Fruit fly (Drosophila melanogaster) whole organism, prepupa: ENCODE measurements around the gene Mettl4.

Experiments
- CG10669 ChIP-seq: fragments of 200-800 bp; sonication (Bioruptor generic); optimal IDR thresholded peaks from 3 replicates; lab custom pipeline; 2018; ENCODE audit warnings: missing biosample characterization, mild to moderate bottlenecking, missing genetic modification characterization, moderate library complexity
- CG11762 ChIP-seq: fragments of 200-800 bp; sonication (Bioruptor generic); optimal IDR thresholded peaks from 3 replicates; lab custom pipeline; 2016; ENCODE audit warnings: missing biosample characterization, missing genetic modification characterization; ENCODE audit not compliant: insufficient read depth
- CG15336 ChIP-seq: fragments of 200-800 bp; sonication (Bioruptor generic); IDR thresholded peaks from 2 replicates; pipeline ENCODE4 v1.3.6; 2022; ENCODE audit warnings: missing biosample characterization, missing genetic modification characterization
- CG1621 ChIP-seq: fragments of 200-800 bp; sonication (Bioruptor generic); optimal IDR thresholded peaks from 3 replicates; lab custom pipeline; 2018; ENCODE audit warnings: missing biosample characterization, mild to moderate bottlenecking, missing genetic modification characterization
- CG16779 ChIP-seq: fragments of 200-800 bp; sonication (Bioruptor generic); optimal IDR thresholded peaks from 3 replicates; lab custom pipeline; 2017; ENCODE audit warnings: missing biosample characterization, mild to moderate bottlenecking, missing genetic modification characterization
- CG3032 ChIP-seq: fragments of 200-800 bp; optimal IDR thresholded peaks from 2 replicates; lab custom pipeline; 2019; ENCODE audit warnings: missing biosample characterization, mild to moderate bottlenecking, missing genetic modification characterization, moderate library complexity
- CG34406 ChIP-seq: fragments of 200-800 bp; sonication (Bioruptor generic); optimal IDR thresholded peaks from 3 replicates; lab custom pipeline; 2016; ENCODE audit warnings: missing biosample characterization, missing genetic modification characterization
- CG6163 ChIP-seq: fragments of 200-800 bp; sonication (Bioruptor generic); IDR thresholded peaks from 3 replicates; pipeline ENCODE4 v1.3.6; 2022; ENCODE audit warnings: missing biosample characterization, missing genetic modification characterization
- CG6276 ChIP-seq: fragments of 200-800 bp; sonication (Bioruptor generic); optimal IDR thresholded peaks from 2 replicates; lab custom pipeline; 2017; ENCODE audit warnings: missing biosample characterization, mild to moderate bottlenecking, missing genetic modification characterization
- CG6792 ChIP-seq: fragments of 200-800 bp; sonication (Bioruptor generic); optimal IDR thresholded peaks from 3 replicates; lab custom pipeline; 2016; ENCODE audit warnings: missing biosample characterization, missing genetic modification characterization
- CG6808 ChIP-seq: fragments of 200-800 bp; sonication (Bioruptor generic); optimal IDR thresholded peaks from 3 replicates; lab custom pipeline; 2017; ENCODE audit warnings: missing biosample characterization, missing genetic modification characterization, mild to moderate bottlenecking, moderate library complexity, missing genetic modification reagents
- CG8319 ChIP-seq: fragments of 200-800 bp; sonication (Bioruptor generic); optimal IDR thresholded peaks from 3 replicates; lab custom pipeline; 2016; ENCODE audit warnings: missing biosample characterization, missing genetic modification characterization
- CG9139 ChIP-seq: fragments of 200-800 bp; sonication (Bioruptor generic); optimal IDR thresholded peaks from 3 replicates; lab custom pipeline; 2017; ENCODE audit warnings: missing biosample characterization, mild to moderate bottlenecking, missing genetic modification characterization
- Ets96B ChIP-seq: fragments of 200-800 bp; optimal IDR thresholded peaks from 2 replicates; lab custom pipeline; 2019; ENCODE audit warnings: missing biosample characterization, mild to moderate bottlenecking, missing genetic modification characterization, moderate library complexity
- Met ChIP-seq: fragments of 200-800 bp; sonication (Bioruptor generic); optimal IDR thresholded peaks from 3 replicates; lab custom pipeline; 2016; ENCODE audit warnings: missing biosample characterization, missing genetic modification characterization
- Smox ChIP-seq: fragments of 200-800 bp; sonication (Bioruptor generic); optimal IDR thresholded peaks from 3 replicates; lab custom pipeline; 2016; ENCODE audit warnings: missing biosample characterization, missing genetic modification characterization
- Sox102F ChIP-seq: fragments of 200-800 bp; sonication (Bioruptor generic); optimal IDR thresholded peaks from 2 replicates; lab custom pipeline; 2016; ENCODE audit warnings: missing biosample characterization, mild to moderate bottlenecking, missing genetic modification characterization
- achi ChIP-seq: fragments of 200-800 bp; sonication (Bioruptor generic); optimal IDR thresholded peaks from 3 replicates; lab custom pipeline; 2016; ENCODE audit warnings: missing biosample characterization, missing genetic modification characterization
- acj6 ChIP-seq: fragments of 200-800 bp; sonication (Bioruptor generic); optimal IDR thresholded peaks from 3 replicates; lab custom pipeline; 2016; ENCODE audit warnings: missing biosample characterization, missing genetic modification characterization
- cyc ChIP-seq: fragments of 200-800 bp; sonication (Bioruptor generic); optimal IDR thresholded peaks from 3 replicates; lab custom pipeline; 2016; ENCODE audit warnings: missing biosample characterization, missing genetic modification characterization
- dsx ChIP-seq: fragments of 200-800 bp; optimal IDR thresholded peaks from 3 replicates; lab custom pipeline; 2019; ENCODE audit warnings: missing biosample characterization, mild to moderate bottlenecking, missing genetic modification characterization, moderate library complexity; ENCODE audit not compliant: poor library complexity, severe bottlenecking
- esn ChIP-seq: fragments of 200-800 bp; sonication (Bioruptor generic); optimal IDR thresholded peaks from 2 replicates; lab custom pipeline; 2016; ENCODE audit warnings: missing biosample characterization, mild to moderate bottlenecking, missing genetic modification characterization, moderate library complexity
- fkh ChIP-seq: fragments of 200-800 bp; sonication (Bioruptor generic); optimal IDR thresholded peaks from 3 replicates; lab custom pipeline; 2017; ENCODE audit warnings: missing biosample characterization, mild to moderate bottlenecking, missing genetic modification characterization, moderate library complexity
- net ChIP-seq: fragments of 200-800 bp; sonication (Bioruptor generic); optimal IDR thresholded peaks from 3 replicates; lab custom pipeline; 2016; ENCODE audit warnings: missing biosample characterization, missing genetic modification characterization
- ss ChIP-seq, 2 experiments: fragments of 200-800 bp; sonication (Bioruptor generic); optimal IDR thresholded peaks; 2 replicates in 1 of 2; 3 replicates in 1 of 2; lab custom pipeline; 2017 to 2018; ENCODE audit warnings: mild to moderate bottlenecking in 2 of 2, missing biosample characterization in 2 of 2, missing genetic modification characterization in 2 of 2, moderate library complexity in 1 of 2
- svp ChIP-seq: fragments of 200-800 bp; sonication (Bioruptor generic); peaks from one replicate; lab custom pipeline; 2016; ENCODE audit warnings: missing biosample characterization, missing genetic modification characterization

Mettl4 gene

DNA sequence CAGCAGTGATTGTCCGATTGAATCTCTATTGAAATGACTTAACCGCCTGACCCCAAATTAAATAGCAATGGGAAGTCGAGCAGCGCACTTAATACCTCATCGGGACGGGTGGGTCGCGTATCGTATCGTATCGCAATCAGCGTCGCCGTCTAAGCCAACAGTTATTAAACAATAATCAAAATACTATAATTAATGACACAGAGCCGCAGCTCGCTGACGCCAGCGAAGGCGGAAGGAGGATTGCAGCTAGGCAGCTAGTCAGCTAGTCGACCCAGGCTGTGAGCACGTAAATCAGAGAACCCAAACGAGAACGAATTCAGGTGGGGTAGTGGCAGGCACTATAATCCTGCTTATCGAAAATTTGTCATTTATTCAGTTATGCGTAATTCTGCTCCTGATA, 42.0 kb downstream of the Mettl4 start, which contains the start of gene NPF:
NPF (plus strand) TSS at position 301 of the 400 bp plus-strand sequence.
- no peak for TF ChIP-seq CG1621 (tag; lab: Kevin White, UChicago)
- TF ChIP-seq CG6163 (GFP tag; lab: Robert Waterston, UW), result no peak
- no peak for TF ChIP-seq cyc (GFP tag; lab: Kevin White, UChicago)
- TF ChIP-seq acj6 (GFP tag; lab: Kevin White, UChicago), result no peak
- TF ChIP-seq CG9139 (GFP tag; lab: Kevin White, UChicago), result no peak
- no peak for TF ChIP-seq CG10669 (GFP tag; lab: Kevin White, UChicago)
- no peak for TF ChIP-seq CG11762

DNA sequence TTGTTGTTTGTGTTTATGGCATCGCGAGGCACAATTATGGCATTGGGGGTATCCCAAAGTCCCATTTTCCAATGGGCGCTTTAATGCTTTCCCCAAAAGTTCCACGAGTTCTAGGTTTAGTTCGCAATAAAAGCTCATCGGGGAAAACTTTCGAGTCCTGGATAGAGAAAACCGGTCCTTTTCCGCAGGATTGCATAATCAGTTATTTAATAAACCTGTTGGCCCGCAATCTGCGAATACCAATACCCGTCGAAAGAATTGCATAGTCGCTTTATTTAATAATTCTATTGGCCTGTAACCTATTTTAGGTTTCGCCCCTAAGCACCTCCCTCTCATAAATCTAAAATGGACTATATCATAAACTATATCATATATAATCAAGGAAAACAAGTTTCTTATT, 45.0 kb downstream of the Mettl4 start:
- TF ChIP-seq acj6 (GFP tag; lab: Kevin White, UChicago) (no peak), CG6808 (GFP tag; lab: Kevin White, UChicago) (no peak), CG34406 (GFP tag; lab: Kevin White, UChicago) (no peak), ss (GFP tag; optimal IDR thresholded peaks at IDR 0.05; lab: Kevin White, UChicago) (no peak), CG15336 (GFP tag; lab: Robert Waterston, UW) (no peak), CG8319 (GFP tag; lab: Kevin White, UChicago) (no peak), fkh (GFP tag; lab: Kevin White, UChicago) (no peak), CG16779 (no peak), dsx (no peak), CG9139 (GFP tag; lab: Kevin White, UChicago) (no peak)

DNA sequence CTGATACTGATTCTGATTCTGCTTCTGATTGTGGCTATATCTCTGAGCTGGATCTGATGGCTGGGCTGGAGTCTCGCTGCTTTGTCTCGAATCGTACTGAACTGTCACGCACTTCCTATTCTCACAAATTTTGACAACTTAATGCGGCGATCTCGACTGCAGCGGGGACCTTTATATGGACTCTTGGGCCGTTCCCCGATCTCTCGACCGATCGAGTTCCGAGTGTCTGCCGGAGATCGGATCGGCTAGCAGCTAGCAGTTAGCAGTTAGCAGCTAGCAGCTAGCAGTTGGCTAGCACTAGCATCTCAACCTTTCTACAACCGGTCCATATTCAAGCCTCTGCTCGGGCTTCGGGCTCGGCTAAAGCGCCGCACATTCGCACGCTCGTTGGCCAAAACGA, 46.2 kb downstream of the Mettl4 start, which contains the start of gene CG10345:
CG10345 (minus strand) TSS at position 147 of the 400 bp plus-strand sequence.
- TF ChIP-seq CG34406 (GFP tag; lab: Kevin White, UChicago) (no peak), CG6792 (GFP tag; lab: Kevin White, UChicago) (no peak), CG16779 (no peak), Smox (GFP tag; lab: Kevin White, UChicago) (no peak), Sox102F (GFP tag; lab: Kevin White, UChicago) (no peak), CG11762 (no peak)

DNA sequence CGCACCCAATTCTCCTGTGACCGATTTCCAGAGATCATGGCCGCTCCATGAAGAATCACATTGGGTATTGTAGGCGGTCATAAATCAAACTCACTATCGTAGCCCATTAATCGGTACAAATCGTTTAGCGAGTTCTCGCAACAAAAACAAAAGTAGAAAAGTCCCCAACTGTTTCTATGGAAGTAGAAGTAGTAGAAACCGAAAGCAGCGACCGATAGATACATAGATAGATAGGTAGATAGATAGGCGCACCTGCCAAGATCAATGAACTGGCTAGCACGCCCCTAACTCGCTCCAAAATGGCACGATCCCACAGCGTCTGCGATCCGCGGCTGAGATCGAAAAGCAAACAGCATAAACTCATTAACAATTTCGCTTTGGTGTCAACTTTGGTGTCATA, 50.2 kb downstream of the Mettl4 start:
- TF ChIP-seq acj6 (GFP tag; lab: Kevin White, UChicago) (no peak), CG6276 (no peak), svp (GFP tag; lab: Kevin White, UChicago) (no peak), CG6163 (GFP tag; lab: Robert Waterston, UW) (no peak), CG3032 (no peak), Met (GFP tag; lab: Kevin White, UChicago) (no peak), Ets96B (no peak), esn (GFP tag; lab: Kevin White, UChicago) (no peak), achi (no peak), net (GFP tag; lab: Kevin White, UChicago) (no peak), ss (GFP tag; optimal IDR thresholded peaks at IDR 0.05; lab: Kevin White, UChicago) (no peak)
